Worm (Caenorhabditis elegans) whole organism, young adult: ENCODE results near the gene cup-15.

ENCODE experiments used
- F23B12.7 ChIP-seq: sonication (generic microtip); optimal IDR thresholded peaks from 2 replicates; lab custom pipeline; 2017; ENCODE audit warnings: missing genetic modification characterization, mild to moderate bottlenecking, missing compliant biosample characterization, antibody characterized with exemption, moderate library complexity; ENCODE audit not compliant: insufficient read depth
- T26A5.8 ChIP-seq: sonication (generic microtip); optimal IDR thresholded peaks from 2 replicates; lab custom pipeline; 2016; ENCODE audit warnings: missing genetic modification characterization, missing compliant biosample characterization
- ekl-4 ChIP-seq: fragments of 200-800 bp; sonication (Bioruptor generic); IDR thresholded peaks from 2 replicates; pipeline ENCODE4 v1.3.6; 2022; ENCODE audit warnings: missing genetic modification reagents, missing genetic modification characterization, missing compliant biosample characterization
- let-526 ChIP-seq: fragments of 200-800 bp; sonication (Bioruptor generic); IDR thresholded peaks from 2 replicates; pipeline ENCODE4 v1.3.6; 2022; ENCODE audit warnings: missing genetic modification reagents, missing genetic modification characterization, missing compliant biosample characterization
- let-607 ChIP-seq, 2 experiments: fragments of 200-800 bp in 1 of 2; sonication (Bioruptor generic) in 1 of 2; sonication (generic microtip) in 1 of 2; optimal IDR thresholded peaks; 2 replicates each; lab custom pipeline; 2016 to 2018; ENCODE audit warnings: mild to moderate bottlenecking in 2 of 2, missing compliant biosample characterization in 2 of 2, missing genetic modification characterization in 2 of 2, moderate library complexity in 2 of 2, missing genotype in 1 of 2

- no peak for TF ChIP-seq ekl-4 (GFP tag; lab: Robert Waterston, UW)
- TF ChIP-seq T26A5.8: no peak
- TF ChIP-seq let-526 (GFP tag; lab: Robert Waterston, UW): no peak
- no peak for TF ChIP-seq let-607 (tag; optimal IDR thresholded peaks at IDR 0.05; lab: Kevin White, UChicago)
- TF ChIP-seq F23B12.7 (tag; lab: Kevin White, UChicago): no peak
These were observed 49.3 kb upstream of the cup-15 start for ce11 chrII:9303545-9303944.
